Fruit fly (Drosophila melanogaster) ovary, adult (tissue): ENCODE results near the gene nod.
A peak's percentile ranks its signal among the peaks of the same experiment; 100 is the strongest.
"Not testable (repeated sequence)": the region's sequence is repeated elsewhere in the genome, so short reads cannot be mapped to it uniquely, and the experiment has no call there.

Experiments
- CG17801 ChIP-seq: fragments of 200-800 bp; optimal IDR thresholded peaks from 2 replicates; lab custom pipeline; 2019; ENCODE audit warnings: missing biosample characterization, mild to moderate bottlenecking, missing genetic modification characterization, moderate library complexity; ENCODE audit not compliant: partially characterized antibody

nod gene

DNA sequence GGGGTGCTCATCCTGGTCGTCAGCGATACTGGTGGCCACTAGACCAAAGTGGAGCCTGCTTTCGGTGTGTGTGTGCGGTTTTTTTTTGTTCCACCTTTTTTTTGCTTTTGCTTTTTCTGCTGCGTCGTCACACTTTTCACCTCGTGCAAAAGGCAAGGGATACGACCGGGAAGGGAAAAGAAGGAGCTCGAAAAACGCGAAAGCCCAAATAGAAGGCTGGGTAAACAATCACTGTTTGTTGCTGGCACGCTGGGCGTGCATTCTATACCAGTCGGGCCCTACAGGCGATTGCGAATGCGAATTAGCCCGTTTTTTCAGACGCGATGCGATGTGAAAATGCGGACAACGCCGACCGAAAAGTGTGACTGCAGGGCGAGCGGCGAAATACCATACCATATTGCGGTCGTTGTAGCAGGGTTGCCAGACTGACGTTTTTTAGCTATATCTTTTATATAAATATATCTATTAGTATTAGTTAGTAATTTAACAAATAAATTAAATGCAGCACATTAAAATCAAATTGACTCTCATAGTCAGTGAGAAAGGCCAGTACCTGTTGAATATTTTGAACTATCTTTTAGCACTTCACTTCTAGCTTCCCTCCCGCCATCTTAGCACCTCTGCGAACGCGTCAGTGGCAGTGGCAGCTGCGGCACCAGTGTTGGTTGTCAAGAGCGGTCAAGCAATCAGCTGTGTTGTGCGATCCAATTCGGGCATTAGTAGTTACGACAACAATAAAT, 10.4 kb upstream of the nod start, which contains the start of the genes Polr2A and CG11699:
Gene Polr2A (minus strand): TSS at position 371 of the 740 bp plus-strand sequence.
Gene CG11699 (plus strand): TSS at position 666 of the 740 bp plus-strand sequence.
- TF ChIP-seq CG17801 (GFP tag; lab: Kevin White, UChicago): peak; percentile 77

- TF ChIP-seq CG17801 (GFP tag; lab: Kevin White, UChicago): no peak
Measured at dm6 chrX:11572270-11572914, 8.2 kb upstream of the nod start, which contains the start of the genes Kmn1 and Reepl1. Kmn1 (minus strand) TSS chrX:11572442. Reepl1 (plus strand) TSS chrX:11572707.

DNA sequence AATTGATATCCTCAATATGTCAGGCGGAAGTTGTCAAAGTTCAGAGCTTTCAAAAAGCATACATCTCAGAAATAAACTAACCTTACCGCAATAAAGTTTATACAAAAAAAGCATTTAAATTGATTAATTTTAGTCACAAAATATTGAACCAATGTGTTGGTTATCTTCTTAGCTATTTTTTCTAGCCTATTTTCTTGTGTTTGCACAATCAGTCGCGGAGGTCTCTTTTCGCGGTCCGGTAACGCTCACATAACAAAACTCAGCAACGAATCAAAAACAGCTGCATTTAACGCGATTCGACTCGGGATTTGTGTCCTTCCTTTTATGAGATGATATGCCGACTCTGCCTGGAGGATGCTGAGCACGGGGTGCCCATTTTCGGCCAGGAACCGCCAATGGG, 7.0 kb upstream of the nod start, which contains the start of gene CG11696:
Gene CG11696 (plus strand): TSS at position 203 of the 400 bp plus-strand sequence.
- no peak for TF ChIP-seq CG17801 (GFP tag; lab: Kevin White, UChicago)

- peak; percentile 83 for TF ChIP-seq CG17801 (GFP tag; lab: Kevin White, UChicago)
Measured at dm6 chrX:11576540-11576939, 4.0 kb upstream of the nod start, which contains the start of gene CG11695. CG11695 (plus strand) TSS chrX:11576883.

DNA sequence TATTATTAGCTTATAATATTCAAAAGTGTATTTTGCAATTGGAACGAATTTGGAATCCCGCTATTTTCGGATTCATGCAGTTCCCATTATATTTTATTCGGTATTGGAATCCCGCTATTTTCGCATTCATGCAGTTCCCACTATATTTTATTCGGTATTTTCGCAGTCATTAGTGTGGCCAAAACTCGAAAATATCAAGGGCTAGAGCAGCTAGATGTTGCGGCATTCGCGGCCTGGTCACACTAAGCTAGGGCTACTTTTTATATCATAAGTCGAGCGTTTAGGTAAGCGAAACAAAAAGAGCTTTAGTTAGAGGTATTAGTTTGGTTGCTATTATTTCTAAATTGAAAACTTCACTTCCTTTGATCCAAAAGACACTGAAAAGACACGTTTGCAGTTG, 1.7 kb upstream of the nod start:
- no peak for TF ChIP-seq CG17801 (GFP tag; lab: Kevin White, UChicago)

DNA sequence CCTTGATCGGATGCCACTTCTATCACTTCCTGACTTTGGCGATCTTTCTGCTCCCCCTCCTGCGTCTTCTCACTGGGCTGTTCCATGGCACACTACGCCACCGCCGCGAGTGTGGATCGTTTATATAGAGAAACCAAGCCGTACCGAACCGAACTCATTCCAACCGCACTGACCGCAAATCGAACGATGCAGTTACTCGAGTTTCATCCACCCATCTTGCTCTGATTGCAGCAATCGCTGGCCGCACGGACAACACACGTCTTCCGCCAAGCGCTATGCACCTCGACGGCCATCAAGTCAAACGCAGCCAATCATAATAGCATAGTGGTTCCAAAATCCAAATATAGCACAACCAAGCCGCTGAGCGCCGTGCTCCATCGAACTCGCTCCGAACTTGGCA, 3.5 kb downstream of the nod start, which contains the start of gene pkm:
Gene pkm (minus strand): TSS at position 101 of the 400 bp plus-strand sequence.
- TF ChIP-seq CG17801 (GFP tag; lab: Kevin White, UChicago): no peak

- TF ChIP-seq CG17801 (GFP tag; lab: Kevin White, UChicago): not testable (repeated sequence)
Measured at dm6 chrX:11599589-11599988, 19.0 kb downstream of the nod start, which contains the start of gene rho-4. rho-4 (plus strand) TSS chrX:11599838.

DNA sequence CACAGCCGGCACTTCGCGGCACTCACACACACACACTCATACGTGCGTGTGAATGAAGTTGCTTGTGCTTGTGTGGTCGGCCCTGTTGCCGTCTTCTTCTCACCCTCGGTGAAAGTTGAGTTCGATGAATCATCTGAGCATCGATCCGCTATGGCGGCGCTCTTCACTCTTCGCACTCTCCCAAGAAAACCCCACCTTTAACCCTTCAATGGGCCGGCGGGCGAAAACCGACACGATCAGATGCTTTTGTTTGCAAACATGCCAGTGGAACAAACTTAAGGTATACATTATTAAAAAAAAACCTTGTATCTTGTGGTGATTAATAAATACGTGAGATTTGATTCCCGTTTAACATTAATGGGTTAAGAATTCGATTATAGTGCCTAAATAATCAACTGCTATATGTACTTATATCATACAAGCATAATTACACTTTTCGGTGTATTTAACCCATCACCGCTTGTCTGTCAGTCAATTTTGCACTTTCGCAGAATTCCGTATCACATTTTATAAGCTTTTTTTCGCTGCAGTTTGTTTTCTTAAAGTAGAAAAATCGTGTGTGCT, 20.3 kb downstream of the nod start:
- peak; percentile 48 for TF ChIP-seq CG17801 (GFP tag; lab: Kevin White, UChicago)

dm6 chrX:11601408-11601807, 20.8 kb downstream of the nod start:
- no peak for TF ChIP-seq CG17801 (GFP tag; lab: Kevin White, UChicago)

DNA sequence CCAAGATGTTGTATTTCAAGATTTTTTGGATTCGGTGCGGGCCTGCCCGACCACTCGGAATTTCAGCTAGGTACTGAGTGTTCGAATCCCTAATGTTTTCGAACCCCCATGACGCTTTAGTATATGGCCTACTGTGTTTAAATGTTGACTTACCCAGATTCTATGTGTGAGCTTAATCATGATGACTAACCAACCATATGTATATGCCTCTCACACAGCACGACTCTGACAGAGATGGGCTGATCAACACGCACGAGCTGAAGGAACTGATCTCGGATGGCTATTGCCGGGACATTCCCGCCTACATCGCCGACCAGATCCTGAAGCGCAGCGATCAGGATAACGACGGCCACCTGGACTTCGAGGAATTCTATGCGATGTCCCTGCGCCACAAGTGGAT, 23.5 kb downstream of the nod start, which contains the start of gene CG2533:
Gene CG2533 (minus strand): TSS at position 101 of the 400 bp plus-strand sequence.
- no peak for TF ChIP-seq CG17801 (GFP tag; lab: Kevin White, UChicago)

DNA sequence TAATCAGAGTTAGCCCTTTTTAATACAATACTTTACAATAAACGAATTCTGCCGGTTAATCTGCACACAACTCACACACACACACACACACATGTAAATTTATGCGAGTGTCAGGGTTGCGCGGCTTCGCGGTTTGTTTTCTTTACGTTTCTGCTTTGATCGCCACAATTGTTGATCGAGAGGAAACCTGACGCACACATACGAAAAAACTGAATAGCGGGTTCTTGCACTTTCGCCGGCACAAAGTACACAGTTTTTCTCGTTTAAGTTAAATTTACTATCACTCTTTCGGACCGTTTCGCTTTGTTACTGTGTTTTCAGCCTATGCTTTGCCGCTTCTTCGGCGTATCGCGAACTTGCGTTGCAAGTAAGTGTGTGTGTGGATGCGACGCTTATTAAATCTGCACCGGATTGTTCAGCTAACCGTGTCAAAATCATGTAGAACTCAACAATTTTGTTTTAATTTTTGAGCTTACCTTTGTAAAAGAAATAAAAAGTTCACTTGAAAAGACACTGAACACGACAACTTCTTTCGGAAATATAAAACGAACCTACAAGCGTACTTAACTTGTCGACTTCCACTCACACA, 30.6 kb downstream of the nod start:
- no peak for TF ChIP-seq CG17801 (GFP tag; lab: Kevin White, UChicago)

dm6 chrX:11611645-11612079, 31.1 kb downstream of the nod start, which contains the start of the genes CG2247 and CG1703:
CG2247 (minus strand) TSS chrX:11611652.
CG1703 (plus strand) TSS chrX:11611927.
- peak; percentile 38 for TF ChIP-seq CG17801 (GFP tag; lab: Kevin White, UChicago)

dm6 chrX:11615652-11616495, 35.3 kb downstream of the nod start, which contains the start of the genes RPA3 and Met:
RPA3 (minus strand) TSS chrX:11615840.
Met (plus strand) TSS chrX:11616124.
- TF ChIP-seq CG17801 (GFP tag; lab: Kevin White, UChicago): peak; percentile 49
